Fruit fly (Drosophila melanogaster) S2 (cell line): ENCODE measurements around the gene CG32170.

Experiments used
- CG8478 ChIP-seq: fragments of >200 bp; optimal IDR thresholded peaks from 2 replicates; lab custom pipeline; 2018
- CTCF ChIP-seq, 2 experiments: fragments of >200 bp; optimal IDR thresholded peaks; 2 replicates each; lab custom pipeline; 2018

CG32170 gene

DNA sequence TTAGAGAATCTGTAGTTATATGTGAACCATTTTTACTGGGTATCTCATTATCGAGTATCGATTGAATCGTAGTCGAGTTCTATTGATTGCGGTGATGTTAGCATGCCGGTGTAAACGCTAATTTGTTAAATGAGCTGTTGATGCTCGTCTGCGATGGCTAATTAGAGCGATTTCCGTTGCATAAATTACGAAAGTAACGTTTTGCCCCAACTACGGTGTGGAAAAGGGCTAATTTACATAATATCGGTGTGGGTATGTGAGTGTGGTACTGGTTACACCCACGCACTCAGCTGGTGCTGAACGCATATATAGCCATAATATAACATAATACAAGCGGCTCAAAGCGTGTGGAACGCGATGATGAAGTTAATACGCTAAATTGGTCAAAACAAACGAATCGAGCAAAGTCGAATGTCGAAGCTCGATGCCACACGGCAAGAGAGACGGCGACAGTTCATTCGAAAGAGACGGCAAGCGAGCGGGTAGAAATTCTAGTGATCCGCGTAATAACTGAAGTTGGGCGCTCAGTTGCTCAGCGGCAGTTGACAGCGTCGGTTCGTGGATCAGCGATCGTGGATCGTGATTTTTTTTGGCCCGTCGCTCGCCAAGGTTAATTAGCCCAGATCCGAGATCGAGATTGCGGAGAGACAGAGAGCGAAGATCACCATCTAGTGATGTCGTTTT, at the start of gene CG32170:
TSS of gene CG32170 (plus strand) at position 525 of the 684 bp plus-strand sequence.
- TF ChIP-seq CTCF (optimal IDR thresholded peaks at IDR 0.05; lab: Kevin White, UChicago), result no peak

DNA sequence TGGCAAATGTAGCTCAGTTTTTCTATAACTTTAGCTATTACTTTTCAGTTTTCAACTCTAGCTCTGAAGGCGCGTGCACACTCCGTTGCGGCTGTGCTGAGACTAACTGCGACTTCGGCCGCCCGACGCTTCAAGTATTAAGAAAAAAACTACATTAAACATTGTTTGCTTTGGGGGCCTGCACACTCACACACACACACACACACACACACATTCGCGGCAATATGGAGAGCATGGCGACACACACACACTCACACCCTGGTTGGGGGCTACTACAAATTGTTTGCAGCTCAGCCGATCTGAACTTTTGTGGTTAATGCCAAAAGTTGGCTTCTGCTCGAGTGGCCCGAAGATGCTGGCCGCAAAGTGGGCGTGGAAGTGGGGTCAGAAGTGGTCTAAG, 48.1 kb upstream of the CG32170 start, which contains the start of gene CG13024:
TSS of gene CG13024 (minus strand) at position 108 of the 400 bp plus-strand sequence.
- TF ChIP-seq CG8478 (lab: Kevin White, UChicago), result no peak
- TF ChIP-seq CTCF (optimal IDR thresholded peaks at IDR 0.05; lab: Kevin White, UChicago), result no peak

DNA sequence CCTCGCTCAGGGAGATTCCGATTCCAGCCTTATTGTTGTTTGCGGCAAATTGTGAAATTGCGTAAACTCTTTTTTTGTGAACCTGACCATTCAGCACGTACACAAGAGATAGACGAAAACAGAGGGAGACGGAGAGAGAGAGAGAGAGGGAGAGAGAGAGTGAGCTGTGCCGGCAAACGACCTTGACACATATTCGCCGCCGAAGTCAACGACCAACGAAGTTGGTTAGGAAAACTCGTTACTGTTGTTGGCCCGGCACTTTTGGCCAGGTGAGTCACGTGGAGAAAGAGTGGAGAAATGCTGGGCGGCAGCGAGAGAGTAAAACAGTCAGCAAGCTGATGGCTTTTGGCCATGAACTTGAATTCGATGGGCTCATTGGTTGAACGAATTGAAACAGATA, 47.1 kb upstream of the CG32170 start:
- TF ChIP-seq CTCF (optimal IDR thresholded peaks at IDR 0.05; lab: Kevin White, UChicago) (no peak), CG8478 (lab: Kevin White, UChicago) (no peak)

DNA sequence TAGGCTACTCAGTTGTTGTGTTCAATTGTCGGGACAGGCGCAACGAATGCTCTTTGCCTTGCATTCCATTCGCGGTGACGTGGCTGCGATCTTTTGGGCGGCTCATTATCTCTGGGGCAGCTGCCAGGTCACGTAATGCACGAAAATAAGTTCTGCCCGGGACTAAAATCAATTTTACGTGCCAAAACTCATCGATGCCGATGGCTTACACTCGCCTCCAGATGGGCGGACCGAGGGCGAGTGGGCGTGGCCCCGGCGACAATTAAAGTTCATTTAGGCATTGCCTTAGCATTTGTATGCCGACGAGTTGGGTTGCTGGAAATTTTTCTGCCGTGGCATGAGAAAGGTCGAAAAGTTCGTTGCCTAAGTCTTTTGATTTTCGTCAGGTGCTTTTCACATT, 40.4 kb upstream of the CG32170 start:
- TF ChIP-seq CG8478 (lab: Kevin White, UChicago) (no peak), CTCF (optimal IDR thresholded peaks at IDR 0.05; lab: Kevin White, UChicago) (no peak)

DNA sequence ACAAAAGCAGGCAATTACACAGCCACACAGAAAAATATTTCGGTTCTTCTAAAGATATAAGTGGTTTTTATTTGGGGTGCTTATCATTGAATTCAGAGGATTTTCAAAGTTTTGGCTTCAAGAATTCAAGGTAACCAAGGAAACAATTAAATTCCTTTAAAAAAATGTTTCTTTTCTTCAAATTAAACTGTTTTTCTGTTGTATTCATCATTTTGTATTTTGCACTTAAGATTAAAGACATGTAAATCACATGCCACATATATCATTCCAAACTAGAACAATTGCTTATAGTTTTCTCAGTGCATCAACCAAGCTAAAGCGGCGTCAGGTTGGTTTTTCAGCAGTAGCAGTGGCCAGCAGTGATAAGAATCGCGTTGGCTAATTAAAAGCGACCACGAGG, 36.6 kb upstream of the CG32170 start:
- TF ChIP-seq CTCF (optimal IDR thresholded peaks at IDR 0.05; lab: Kevin White, UChicago) (no peak), CG8478 (lab: Kevin White, UChicago) (no peak)

DNA sequence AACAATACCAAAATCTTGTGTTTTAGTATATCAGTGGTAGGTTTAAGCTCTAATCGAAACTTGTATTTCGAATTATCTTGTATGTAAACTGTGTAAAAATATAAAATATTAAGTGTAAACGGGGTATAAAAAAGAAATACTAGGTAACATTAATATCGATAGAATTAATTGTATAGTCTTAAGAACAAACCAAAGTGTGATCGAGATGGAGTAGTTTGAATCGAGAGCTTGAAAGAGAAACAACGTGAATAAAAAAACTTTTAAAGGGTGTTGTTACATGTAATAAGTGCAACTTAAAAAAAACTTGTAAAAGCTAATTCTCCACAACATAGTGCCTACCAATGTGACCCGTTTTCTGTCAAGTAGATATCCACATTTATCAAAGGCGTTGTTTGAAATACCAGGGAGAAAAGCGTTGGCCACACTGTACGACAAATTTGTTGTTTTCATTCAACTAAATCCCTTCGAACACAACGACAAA, 35.0 kb upstream of the CG32170 start, which contains the start of gene TSG101:
TSS of gene TSG101 (plus strand) at position 208 of the 481 bp plus-strand sequence.
- TF ChIP-seq CTCF (optimal IDR thresholded peaks at IDR 0.05; lab: Kevin White, UChicago), result peak in 1 of 2 experiments; percentile 18
- no peak for TF ChIP-seq CG8478 (lab: Kevin White, UChicago)

DNA sequence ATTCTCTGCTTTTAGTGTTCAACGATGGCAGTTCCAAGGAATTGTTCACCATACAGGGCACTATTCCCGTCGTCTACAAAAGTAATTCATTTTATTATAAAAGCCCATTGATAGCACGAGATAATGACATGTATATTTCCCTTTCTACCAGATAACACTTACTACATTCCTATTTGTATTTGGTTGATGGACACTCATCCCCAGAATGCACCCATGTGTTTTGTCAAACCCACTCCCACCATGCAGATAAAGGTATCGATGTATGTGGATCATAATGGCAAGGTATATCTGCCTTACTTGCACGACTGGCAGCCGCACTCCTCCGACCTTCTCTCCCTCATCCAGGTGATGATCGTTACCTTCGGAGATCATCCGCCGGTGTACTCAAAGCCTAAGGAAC, 34.2 kb upstream of the CG32170 start:
- no peak for TF ChIP-seq CG8478 (lab: Kevin White, UChicago)
- TF ChIP-seq CTCF (optimal IDR thresholded peaks at IDR 0.05; lab: Kevin White, UChicago), result no peak

DNA sequence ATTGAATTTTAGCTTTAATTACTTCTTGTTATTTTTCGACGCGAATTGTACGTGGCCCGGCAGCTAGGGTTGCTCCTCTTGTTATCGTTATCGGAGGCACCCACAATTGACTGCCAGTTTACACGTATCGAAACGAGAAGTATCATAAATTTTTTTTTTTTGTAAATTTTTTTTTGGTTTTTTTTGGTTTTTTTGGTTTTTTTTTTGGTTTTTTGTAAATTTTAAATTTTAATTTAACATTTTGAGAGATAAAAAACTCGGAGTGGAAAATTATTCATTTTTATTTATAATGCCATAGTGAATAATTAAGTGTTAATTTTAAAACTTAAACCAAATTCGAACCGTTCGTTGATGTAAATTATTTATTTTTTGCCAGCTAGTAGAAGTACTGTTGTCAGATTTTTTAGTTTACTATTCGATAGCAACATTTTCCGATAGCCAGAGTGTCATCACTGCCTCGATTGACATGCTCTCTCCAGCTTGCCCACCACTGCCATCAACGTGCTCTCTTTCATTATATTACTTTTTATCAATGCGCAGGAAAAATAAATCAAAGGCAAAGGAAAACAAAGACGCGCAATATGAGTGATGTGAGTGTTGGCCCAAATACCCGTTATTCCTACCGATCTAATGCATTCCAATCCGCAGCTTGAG, 32.1 kb upstream of the CG32170 start, which contains the start of the genes kud and Zcchc7:
TSS of gene kud (minus strand) at position 72 of the 654 bp plus-strand sequence.
TSS of gene Zcchc7 (plus strand) at position 467 of the 654 bp plus-strand sequence.
- TF ChIP-seq CG8478 (lab: Kevin White, UChicago) (no peak), CTCF (optimal IDR thresholded peaks at IDR 0.05; lab: Kevin White, UChicago) (no peak)

DNA sequence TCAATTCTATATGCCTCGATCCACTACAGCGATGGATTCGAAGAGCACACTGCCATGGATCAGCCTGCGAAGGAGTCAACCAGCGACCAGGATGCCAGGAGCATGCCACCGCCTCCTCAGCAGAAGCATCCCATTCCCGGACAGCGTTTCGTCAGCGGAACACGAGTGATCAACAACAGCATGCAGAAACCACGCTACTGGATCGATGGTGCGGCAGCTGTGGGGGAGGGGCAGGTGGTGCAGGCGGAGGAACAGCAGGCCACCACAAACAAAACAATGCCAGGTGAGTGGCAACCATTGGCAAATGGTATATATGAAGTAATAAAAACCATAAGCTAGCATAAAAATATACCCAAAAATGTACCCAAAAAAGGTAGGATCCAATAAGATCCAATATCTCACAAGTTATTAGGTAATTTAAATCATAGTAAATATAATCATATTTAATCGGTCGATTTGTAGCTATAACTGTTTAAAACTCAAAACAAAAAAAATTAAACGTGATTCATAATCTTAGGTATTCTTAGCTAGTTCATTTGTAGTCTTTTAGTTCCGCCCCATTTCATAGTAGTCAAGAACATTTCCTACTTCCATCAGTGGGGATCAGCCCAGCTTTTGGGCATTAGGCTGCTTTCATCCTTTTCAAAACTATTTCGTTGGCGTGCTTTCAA, 31.4 kb upstream of the CG32170 start, which contains the start of gene CG32161:
TSS of gene CG32161 (plus strand) at position 621 of the 671 bp plus-strand sequence.
- TF ChIP-seq CTCF (optimal IDR thresholded peaks at IDR 0.05; lab: Kevin White, UChicago) (no peak), CG8478 (lab: Kevin White, UChicago) (no peak)

DNA sequence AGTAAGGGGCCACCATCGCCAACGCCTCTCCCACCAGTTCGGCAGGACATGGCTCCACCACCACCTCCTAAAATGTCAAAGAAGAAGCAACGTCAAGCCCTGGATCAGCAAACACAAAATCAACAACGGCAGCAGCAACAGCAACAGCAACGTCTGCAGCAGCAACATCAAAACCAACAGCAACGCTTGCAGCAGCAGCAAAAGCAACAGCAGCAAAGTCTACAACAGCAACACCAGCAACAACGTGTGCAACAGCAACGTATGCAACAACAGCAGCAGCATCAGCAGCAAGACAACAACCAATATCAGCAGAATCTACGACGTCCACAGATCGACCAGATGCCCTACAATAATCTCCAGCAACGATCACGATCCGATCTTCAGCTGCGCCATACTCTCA, 25.5 kb upstream of the CG32170 start:
- TF ChIP-seq CG8478 (lab: Kevin White, UChicago) (no peak), CTCF (optimal IDR thresholded peaks at IDR 0.05; lab: Kevin White, UChicago) (no peak)

DNA sequence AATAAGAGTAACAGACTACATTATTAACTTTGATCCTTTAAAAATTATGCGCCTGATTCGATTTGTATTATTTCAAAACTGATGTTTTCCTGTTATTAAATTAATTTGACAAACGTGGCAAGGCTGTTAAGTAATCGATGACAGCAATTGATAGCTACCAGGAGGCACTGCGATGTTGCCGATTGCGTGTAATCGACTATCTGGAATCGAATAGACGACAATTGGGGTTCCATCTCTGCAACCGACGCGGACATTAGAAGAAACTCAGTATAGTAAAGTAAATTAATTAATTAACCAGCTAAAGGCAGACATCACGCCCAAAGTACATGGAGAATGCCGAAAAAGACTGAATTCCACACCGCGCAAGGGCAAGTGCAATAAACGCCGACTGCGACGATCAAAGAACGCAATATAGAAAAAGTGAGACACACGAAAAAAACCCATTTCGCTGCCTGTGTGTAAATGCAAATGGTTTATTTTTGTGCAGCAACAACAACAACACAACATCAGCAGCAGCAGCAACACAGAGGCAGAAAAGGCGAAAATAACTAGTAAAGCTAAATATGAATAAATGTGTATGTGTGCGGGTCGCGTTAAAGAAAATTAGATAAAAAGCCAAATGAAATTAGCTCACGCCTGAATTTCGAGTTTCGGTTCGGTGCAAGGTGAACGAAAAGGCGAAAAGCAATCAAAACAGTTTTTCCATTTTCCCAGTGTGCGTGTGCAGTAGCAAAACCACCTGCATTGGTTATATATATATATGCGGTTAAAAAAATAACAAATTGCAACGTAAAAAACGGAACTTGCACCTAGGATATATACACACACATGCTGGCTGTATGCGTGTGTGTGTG, 23.3 kb upstream of the CG32170 start, which contains the start of gene sina:
TSS of gene sina (plus strand) at position 219 of the 854 bp plus-strand sequence.
- TF ChIP-seq CG8478 (lab: Kevin White, UChicago) (no peak), CTCF (optimal IDR thresholded peaks at IDR 0.05; lab: Kevin White, UChicago) (peak; percentile 11 to 28)

DNA sequence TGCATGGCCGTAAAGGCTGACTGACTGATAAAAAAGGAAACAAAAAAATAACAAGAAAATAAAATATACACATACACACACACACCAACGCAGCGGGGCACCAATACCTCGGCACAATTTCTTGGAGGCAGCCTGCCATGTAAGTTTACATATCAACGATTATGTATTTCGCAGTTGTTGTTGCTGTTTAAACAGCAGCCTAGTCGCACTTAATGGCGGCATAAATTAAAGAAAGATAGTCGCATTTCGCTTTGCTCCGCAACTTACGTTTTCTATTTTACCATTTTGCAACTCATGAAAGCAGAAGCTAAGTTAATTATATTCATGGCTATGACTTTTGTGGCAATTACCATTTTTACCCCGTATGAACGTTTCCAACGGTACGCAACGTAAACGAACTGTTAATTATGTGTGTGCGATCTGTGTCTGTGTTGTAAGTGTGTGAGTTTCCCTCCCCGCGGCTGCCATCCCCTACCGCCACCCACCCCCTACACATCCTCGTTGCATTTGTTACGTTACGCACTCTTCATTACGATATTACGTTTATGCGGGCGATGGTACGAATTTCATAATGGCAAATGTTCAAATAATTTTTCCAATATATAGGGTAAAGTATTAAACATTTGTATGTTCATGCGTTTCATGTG, 22.6 kb upstream of the CG32170 start:
- TF ChIP-seq CTCF (optimal IDR thresholded peaks at IDR 0.05; lab: Kevin White, UChicago) (no peak), CG8478 (lab: Kevin White, UChicago) (no peak)

DNA sequence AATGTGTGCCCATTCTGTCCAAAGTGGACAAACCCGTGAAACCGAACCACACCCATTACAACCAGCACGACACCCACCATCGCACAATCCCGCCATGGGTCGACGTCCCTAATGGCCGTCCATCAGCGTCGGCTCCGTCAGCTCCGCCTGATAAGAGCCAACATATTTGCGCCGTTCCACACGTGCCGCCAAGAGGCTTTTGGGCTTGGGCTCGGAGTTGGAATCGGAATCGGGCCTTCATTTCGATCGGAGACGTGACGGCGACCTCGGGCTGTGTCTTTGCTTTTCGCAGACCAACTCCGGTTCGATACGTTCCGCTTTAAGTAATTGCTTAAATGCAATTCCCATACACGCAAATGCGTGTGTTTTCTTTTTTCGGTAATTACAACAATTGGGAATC, 21.8 kb upstream of the CG32170 start:
- TF ChIP-seq CG8478 (lab: Kevin White, UChicago) (no peak), CTCF (optimal IDR thresholded peaks at IDR 0.05; lab: Kevin White, UChicago) (no peak)
